Fruit fly (Drosophila melanogaster) whole organism, embryonic: Measurements from ENCODE around the gene CG14882.
A peak's percentile ranks its signal among the peaks of the same experiment; 100 is the strongest.

Source experiments
- ATbp ChIP-seq: fragments of 200-800 bp; sonication (Bioruptor generic); optimal IDR thresholded peaks from 2 replicates; lab custom pipeline; 2017; ENCODE audit warnings: missing biosample characterization, mild to moderate bottlenecking, missing genetic modification characterization, missing genetic modification reagents
- Antp ChIP-seq: fragments of 200-800 bp; sonication (Bioruptor generic); optimal IDR thresholded peaks from 3 replicates; lab custom pipeline; 2016; ENCODE audit warnings: missing biosample characterization, missing genetic modification characterization
- CG10147 ChIP-seq: fragments of 200-800 bp; sonication (Bioruptor generic); optimal IDR thresholded peaks from 2 replicates; lab custom pipeline; 2019; ENCODE audit warnings: missing biosample characterization, mild to moderate bottlenecking, missing genetic modification characterization, moderate library complexity
- CG10462 ChIP-seq: fragments of 200-800 bp; sonication (Bioruptor generic); optimal IDR thresholded peaks from 2 replicates; lab custom pipeline; 2016; ENCODE audit warnings: missing biosample characterization, missing genetic modification characterization
- CG11093 ChIP-seq: fragments of 200-800 bp; sonication (Bioruptor generic); IDR thresholded peaks from 3 replicates; pipeline ENCODE4 v1.3.6; 2022; ENCODE audit warnings: missing biosample characterization, missing genetic modification characterization
- CG11247 ChIP-seq: fragments of 200-800 bp; sonication (Bioruptor generic); IDR thresholded peaks from 2 replicates; pipeline ENCODE4 v1.3.6; 2022; ENCODE audit warnings: missing biosample characterization, missing genetic modification characterization
- CG12942 ChIP-seq: fragments of 200-800 bp; sonication (Bioruptor generic); optimal IDR thresholded peaks from 3 replicates; lab custom pipeline; 2016; ENCODE audit warnings: missing biosample characterization, missing genetic modification characterization
- CG14667 ChIP-seq: fragments of 200-800 bp; sonication (Bioruptor generic); IDR thresholded peaks from 2 replicates; pipeline ENCODE4 v1.3.6; 2022; ENCODE audit warnings: missing biosample characterization, missing genetic modification characterization
- CG14860 ChIP-seq: fragments of 200-800 bp; sonication (Bioruptor generic); IDR thresholded peaks from 3 replicates; pipeline ENCODE4 v1.3.6; 2022; ENCODE audit warnings: missing biosample characterization, missing genetic modification characterization; ENCODE audit not compliant: partially characterized antibody
- CG14965 ChIP-seq: fragments of 200-800 bp; sonication (Bioruptor generic); optimal IDR thresholded peaks from 2 replicates; lab custom pipeline; 2016; ENCODE audit warnings: missing biosample characterization, missing genetic modification characterization, borderline replicate concordance
- CG16815 ChIP-seq: fragments of 200-800 bp; sonication (Bioruptor generic); optimal IDR thresholded peaks from 3 replicates; lab custom pipeline; 2017; ENCODE audit warnings: missing biosample characterization, mild to moderate bottlenecking, missing genetic modification characterization
- CG17802 ChIP-seq: fragments of 200-800 bp; sonication (Bioruptor generic); optimal IDR thresholded peaks from 2 replicates; lab custom pipeline; 2018; ENCODE audit warnings: missing biosample characterization, mild to moderate bottlenecking, missing genetic modification characterization, moderate library complexity
- CG1832 ChIP-seq: fragments of 200-800 bp; sonication (Bioruptor generic); optimal IDR thresholded peaks from 2 replicates; lab custom pipeline; 2017; ENCODE audit warnings: missing biosample characterization, mild to moderate bottlenecking, missing genetic modification characterization, inconsistent platforms
- CG2202 ChIP-seq: fragments of 200-800 bp; sonication (Bioruptor generic); optimal IDR thresholded peaks from 2 replicates; lab custom pipeline; 2018; ENCODE audit warnings: missing biosample characterization, mild to moderate bottlenecking, missing genetic modification characterization
- CG32767 ChIP-seq: fragments of 200-800 bp; sonication (Bioruptor generic); IDR thresholded peaks from 2 replicates; pipeline ENCODE4 v1.3.6; 2022; ENCODE audit warnings: missing biosample characterization, missing genetic modification characterization
- CG34376 ChIP-seq: fragments of 200-800 bp; sonication (Bioruptor generic); optimal IDR thresholded peaks from 2 replicates; lab custom pipeline; 2018; ENCODE audit warnings: missing biosample characterization, mild to moderate bottlenecking, missing genetic modification characterization
- CG43689 ChIP-seq: fragments of 200-800 bp; sonication (Bioruptor generic); IDR thresholded peaks from 2 replicates; pipeline ENCODE4 v1.3.6; 2022; ENCODE audit warnings: missing biosample characterization, missing genetic modification characterization
- CG4424 ChIP-seq: fragments of 200-800 bp; sonication (Bioruptor generic); optimal IDR thresholded peaks from 3 replicates; lab custom pipeline; 2016; ENCODE audit warnings: missing biosample characterization, missing genetic modification characterization
- CG4730 ChIP-seq: fragments of 200-800 bp; sonication (Bioruptor generic); IDR thresholded peaks from 2 replicates; pipeline ENCODE4 v1.3.6; 2022; ENCODE audit warnings: missing biosample characterization, missing genetic modification characterization
- CG6791 ChIP-seq: fragments of 200-800 bp; sonication (Bioruptor generic); IDR thresholded peaks from 3 replicates; pipeline ENCODE4 v1.3.6; 2022; ENCODE audit warnings: missing biosample characterization, missing genetic modification characterization; ENCODE audit not compliant: partially characterized antibody
- CG7357 ChIP-seq: fragments of 200-800 bp; sonication (Bioruptor generic); IDR thresholded peaks from 3 replicates; pipeline ENCODE4 v1.3.6; 2022; ENCODE audit warnings: missing biosample characterization, missing genetic modification characterization
- Deaf1 ChIP-seq: fragments of 200-800 bp; optimal IDR thresholded peaks from 3 replicates; lab custom pipeline; 2019; ENCODE audit warnings: missing biosample characterization, mild to moderate bottlenecking, missing genetic modification characterization, moderate library complexity
- Dll ChIP-seq: fragments of 200-800 bp; sonication (Bioruptor generic); IDR thresholded peaks from 4 replicates; pipeline ENCODE4 v1.3.6; 2022; ENCODE audit warnings: missing biosample characterization, missing genetic modification characterization; ENCODE audit not compliant: partially characterized antibody
- Doc2 ChIP-seq: fragments of 200-800 bp; sonication (Bioruptor generic); IDR thresholded peaks from 2 replicates; pipeline ENCODE4 v1.3.6; 2022; ENCODE audit warnings: missing biosample characterization, missing genetic modification characterization
- E2f1 ChIP-seq: fragments of 200-800 bp; sonication (Bioruptor generic); IDR thresholded peaks from 2 replicates; pipeline ENCODE4 v1.3.6; 2022; ENCODE audit warnings: missing biosample characterization, missing genetic modification characterization
- HHEX ChIP-seq: fragments of 200-800 bp; sonication (Bioruptor generic); optimal IDR thresholded peaks from 3 replicates; lab custom pipeline; 2017; ENCODE audit warnings: missing biosample characterization, mild to moderate bottlenecking, missing genetic modification characterization, missing genetic modification reagents
- HLH54F ChIP-seq: fragments of 200-800 bp; sonication (Bioruptor generic); optimal IDR thresholded peaks from 3 replicates; lab custom pipeline; 2016; ENCODE audit warnings: missing biosample characterization, missing genetic modification characterization
- Hand ChIP-seq: fragments of 200-800 bp; sonication (Bioruptor generic); optimal IDR thresholded peaks from 2 replicates; lab custom pipeline; 2017; ENCODE audit warnings: mild to moderate bottlenecking, missing biosample characterization, missing genetic modification reagents, missing genetic modification characterization
- Hmx ChIP-seq: fragments of 200-800 bp; sonication (Bioruptor generic); optimal IDR thresholded peaks from 2 replicates; lab custom pipeline; 2016; ENCODE audit warnings: missing biosample characterization, missing genetic modification characterization
- Hr51 ChIP-seq, 2 experiments: fragments of 200-800 bp; sonication (Bioruptor generic); optimal IDR thresholded peaks; 2 replicates in 1 of 2; 3 replicates in 1 of 2; lab custom pipeline; 2016 to 2018; ENCODE audit warnings: missing biosample characterization in 2 of 2, missing genetic modification characterization in 2 of 2, mild to moderate bottlenecking in 1 of 2, moderate library complexity in 1 of 2
- Hr78 ChIP-seq, 2 experiments: fragments of 200-800 bp in 1 of 2; fragments of >200 bp in 1 of 2; sonication (Bioruptor generic) in 1 of 2; optimal IDR thresholded peaks; 2 replicates each; lab custom pipeline; 2017 to 2019; ENCODE audit warnings: missing biosample characterization in 2 of 2, missing genetic modification characterization in 2 of 2, mild to moderate bottlenecking in 1 of 2, moderate library complexity in 1 of 2
- Lpt ChIP-seq: fragments of >200 bp; optimal IDR thresholded peaks from 2 replicates; lab custom pipeline; 2018; ENCODE audit warnings: missing biosample characterization, missing genetic modification characterization
- Med ChIP-seq: fragments of 200-800 bp; sonication (Bioruptor generic); peaks from one replicate; lab custom pipeline; 2016; ENCODE audit warnings: missing biosample characterization, missing genetic modification characterization, mild to moderate bottlenecking, inconsistent platforms, moderate library complexity
- NfI ChIP-seq: fragments of 200-800 bp; sonication (Bioruptor generic); optimal IDR thresholded peaks from 3 replicates; lab custom pipeline; 2018; ENCODE audit warnings: missing biosample characterization, mild to moderate bottlenecking, missing genetic modification characterization, moderate library complexity
- Ptx1 ChIP-seq: fragments of 200-800 bp; sonication (Bioruptor generic); IDR thresholded peaks from 2 replicates; pipeline ENCODE4 v1.3.6; 2022; ENCODE audit warnings: missing biosample characterization, missing genetic modification characterization
- ac ChIP-seq: fragments of 200-800 bp; sonication (Bioruptor generic); optimal IDR thresholded peaks from 3 replicates; lab custom pipeline; 2017; ENCODE audit warnings: missing biosample characterization, mild to moderate bottlenecking, missing genetic modification characterization
- bab2 ChIP-seq: fragments of 200-800 bp; sonication (Bioruptor generic); optimal IDR thresholded peaks from 2 replicates; lab custom pipeline; 2016; ENCODE audit warnings: missing biosample characterization, missing genetic modification characterization
- bigmax ChIP-seq: fragments of 200-800 bp; sonication (Bioruptor generic); optimal IDR thresholded peaks from 2 replicates; lab custom pipeline; 2018; ENCODE audit warnings: missing biosample characterization, mild to moderate bottlenecking, missing genetic modification characterization
- corto ChIP-seq: fragments of 200-800 bp; sonication (Bioruptor generic); optimal IDR thresholded peaks from 2 replicates; lab custom pipeline; 2016; ENCODE audit warnings: missing biosample characterization, mild to moderate bottlenecking, missing genetic modification characterization, moderate library complexity
- dpn ChIP-seq, 2 experiments: fragments of 200-800 bp; sonication (Bioruptor generic); optimal IDR thresholded peaks; 3 replicates each; lab custom pipeline; 2016; ENCODE audit warnings: missing biosample characterization in 2 of 2, missing genetic modification characterization in 2 of 2
- fd102C ChIP-seq: fragments of 200-800 bp; sonication (Bioruptor generic); optimal IDR thresholded peaks from 2 replicates; lab custom pipeline; 2018; ENCODE audit warnings: missing biosample characterization, mild to moderate bottlenecking, missing genetic modification characterization, moderate library complexity
- gem ChIP-seq: fragments of 200-800 bp; sonication (Bioruptor generic); optimal IDR thresholded peaks from 2 replicates; lab custom pipeline; 2019; ENCODE audit warnings: missing biosample characterization, mild to moderate bottlenecking, missing genetic modification characterization, moderate library complexity
- jumu ChIP-seq: fragments of 200-800 bp; sonication (Bioruptor generic); optimal IDR thresholded peaks from 3 replicates; lab custom pipeline; 2016; ENCODE audit warnings: missing biosample characterization, missing genetic modification characterization
- onecut ChIP-seq: fragments of 200-800 bp; sonication (Bioruptor generic); IDR thresholded peaks from 2 replicates; pipeline ENCODE4 v1.3.6; 2022; ENCODE audit warnings: missing biosample characterization, missing genetic modification characterization
- seq ChIP-seq: fragments of 200-800 bp; sonication (Bioruptor generic); IDR thresholded peaks from 2 replicates; pipeline ENCODE4 v1.3.6; 2022; ENCODE audit warnings: missing biosample characterization, missing genetic modification characterization
- sob ChIP-seq: fragments of 200-800 bp; sonication (Bioruptor generic); IDR thresholded peaks from 2 replicates; pipeline ENCODE4 v1.3.6; 2022; ENCODE audit warnings: missing biosample characterization, missing genetic modification characterization
- tx ChIP-seq: fragments of 200-800 bp; sonication (Bioruptor generic); optimal IDR thresholded peaks from 2 replicates; lab custom pipeline; 2016; ENCODE audit warnings: missing biosample characterization, missing genetic modification characterization
- wor ChIP-seq: fragments of 200-800 bp; sonication (Bioruptor generic); IDR thresholded peaks from 2 replicates; pipeline ENCODE4 v1.3.6; 2022; ENCODE audit warnings: missing biosample characterization, missing genetic modification characterization

The CG14882 gene

DNA sequence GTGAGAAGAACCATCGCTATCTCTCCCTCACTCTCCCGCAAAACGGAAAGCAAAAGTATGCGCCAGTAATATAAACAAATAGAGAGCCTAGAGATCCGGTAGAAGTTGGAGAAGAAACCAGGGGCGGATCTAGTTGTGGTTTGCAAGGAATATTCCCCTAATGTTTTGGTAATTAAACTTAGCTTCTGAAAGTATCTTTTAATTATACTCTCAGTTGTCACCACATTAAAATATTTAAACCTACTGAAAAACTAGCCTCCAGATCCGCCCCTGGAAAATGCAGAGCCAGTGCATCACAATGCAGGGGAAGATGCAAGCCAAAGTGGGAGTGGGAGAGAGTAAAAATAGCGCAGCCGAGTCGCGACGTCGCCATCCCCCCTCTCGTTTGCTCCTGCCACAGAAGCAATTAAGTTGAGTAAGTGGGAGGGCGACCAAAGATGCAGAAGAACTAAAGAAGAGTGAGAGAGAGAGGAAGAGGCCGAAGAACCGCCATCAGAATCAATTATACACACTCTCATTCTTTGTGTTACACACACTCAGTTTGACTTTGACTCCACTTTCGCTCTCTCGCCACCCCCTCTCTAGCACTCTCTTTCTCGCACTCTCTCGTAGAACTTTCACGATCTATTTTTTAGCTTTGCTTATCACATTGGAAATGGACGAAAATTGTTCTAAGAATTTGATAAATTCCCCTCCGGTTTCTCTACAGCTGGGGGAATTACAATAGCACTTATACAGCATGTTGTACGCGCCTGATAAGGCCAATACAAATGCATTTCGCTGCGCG lies 6.4 kb downstream of the CG14882 start (continued):
- TF ChIP-seq gem (tag; lab: Kevin White, UChicago) (peak; percentile 96), Deaf1 (tag; lab: Kevin White, UChicago) (peak; percentile 57), CG1832 (peak; percentile 60), CG6791 (GFP tag; lab: Robert Waterston, UW) (peak; percentile 75), Ptx1 (peak; percentile 94), onecut (GFP tag; lab: Robert Waterston, UW) (peak; percentile 88), Hmx (GFP tag; lab: Kevin White, UChicago) (peak; percentile 34), seq (GFP tag; lab: Robert Waterston, UW) (peak; percentile 72), Hr51 (GFP tag; optimal IDR thresholded peaks at IDR 0.05; lab: Kevin White, UChicago) (peak; percentile 81 to 83), ATbp (peak; percentile 95), bigmax (GFP tag; lab: Kevin White, UChicago) (peak; percentile 9), CG16815 (peak; percentile 96), bab2 (GFP tag; lab: Kevin White, UChicago) (peak; percentile 97), CG7357 (peak; percentile 87), CG11093 (GFP tag; lab: Robert Waterston, UW) (peak; percentile 94), Dll (GFP tag; lab: Robert Waterston, UW) (0 out of 4 replicates have a peak, but pooled peaks have one; percentile 24), CG17802 (tag; lab: Kevin White, UChicago) (peak; percentile 92), wor (peak; percentile 94), CG12942 (GFP tag; lab: Kevin White, UChicago) (peak; percentile 85), tx (GFP tag; lab: Kevin White, UChicago) (peak; percentile 79), CG2202 (tag; lab: Kevin White, UChicago) (peak; percentile 89), Doc2 (peak; percentile 80), CG10147 (GFP tag; lab: Kevin White, UChicago) (peak; percentile 70), CG4424 (GFP tag; lab: Kevin White, UChicago) (peak; percentile 97), Antp (GFP tag; lab: Kevin White, UChicago) (peak; percentile 95), Med (GFP tag; lab: Kevin White, UChicago) (peak; percentile 99), CG14860 (peak; percentile 64), dpn (GFP tag; optimal IDR thresholded peaks at IDR 0.05; lab: Kevin White, UChicago) (peak; percentile 92 to 95), ac (GFP tag; lab: Kevin White, UChicago) (peak; percentile 86), CG43689 (GFP tag; lab: Robert Waterston, UW) (peak; percentile 83), HHEX (peak; percentile 90), jumu (peak; percentile 95), CG10462 (GFP tag; lab: Kevin White, UChicago) (peak; percentile 87), CG34376 (GFP tag; lab: Kevin White, UChicago) (no peak), E2f1 (GFP tag; lab: Robert Waterston, UW) (peak; percentile 94), CG14667 (GFP tag; lab: Robert Waterston, UW) (peak; percentile 95), Hand (GFP tag; lab: Kevin White, UChicago) (no peak), fd102C (peak; percentile 26), CG32767 (peak; percentile 88), CG11247 (GFP tag; lab: Robert Waterston, UW) (peak; percentile 92), Hr78 (GFP tag; optimal IDR thresholded peaks at IDR 0.05; lab: Kevin White, UChicago) (peak in 1 of 2 experiments; percentile 85), CG14965 (GFP tag; lab: Kevin White, UChicago) (peak; percentile 73), Lpt (GFP tag; lab: Kevin White, UChicago) (no peak), HLH54F (GFP tag; lab: Kevin White, UChicago) (peak; percentile 78), sob (GFP tag; lab: Robert Waterston, UW) (peak; percentile 91), NfI (GFP tag; lab: Kevin White, UChicago) (peak; percentile 91), corto (no peak), CG4730 (peak; percentile 92)
